Worm (Caenorhabditis elegans): Measurements from ENCODE around the gene hlh-8.
"Not testable (repeated sequence)": the region's sequence is repeated elsewhere in the genome, so short reads cannot be mapped to it uniquely, and the experiment has no call there.

- TF ChIP-seq cog-1 (tag; optimal IDR thresholded peaks at IDR 0.05); med-1 (GFP tag; optimal IDR thresholded peaks at IDR 0.05; ENCODE audit: insufficient read depth): not testable (repeated sequence)
- TF ChIP-seq ztf-23 (GFP tag; IDR thresholded peaks at IDR 0.05) = peak; percentile 77
- TF ChIP-seq ztf-29 (GFP tag; IDR thresholded peaks at IDR 0.05) = peak; percentile 55; the same call in 1 of the 2 replicates
- TF ChIP-seq flt-1 (GFP tag; IDR thresholded peaks at IDR 0.05) = peak; percentile 86
- peak; percentile 79 for TF ChIP-seq tab-1 (GFP tag; IDR thresholded peaks at IDR 0.05)
- peak; percentile 53 for TF ChIP-seq ref-1 (GFP tag; conservative IDR thresholded peaks at IDR 0.05)
These were observed 39.2 kb downstream of the hlh-8 start for ce11 chrX:8155447-8155877.
